Fruit fly (Drosophila melanogaster): ENCODE results near the gene NijB.

DNA sequence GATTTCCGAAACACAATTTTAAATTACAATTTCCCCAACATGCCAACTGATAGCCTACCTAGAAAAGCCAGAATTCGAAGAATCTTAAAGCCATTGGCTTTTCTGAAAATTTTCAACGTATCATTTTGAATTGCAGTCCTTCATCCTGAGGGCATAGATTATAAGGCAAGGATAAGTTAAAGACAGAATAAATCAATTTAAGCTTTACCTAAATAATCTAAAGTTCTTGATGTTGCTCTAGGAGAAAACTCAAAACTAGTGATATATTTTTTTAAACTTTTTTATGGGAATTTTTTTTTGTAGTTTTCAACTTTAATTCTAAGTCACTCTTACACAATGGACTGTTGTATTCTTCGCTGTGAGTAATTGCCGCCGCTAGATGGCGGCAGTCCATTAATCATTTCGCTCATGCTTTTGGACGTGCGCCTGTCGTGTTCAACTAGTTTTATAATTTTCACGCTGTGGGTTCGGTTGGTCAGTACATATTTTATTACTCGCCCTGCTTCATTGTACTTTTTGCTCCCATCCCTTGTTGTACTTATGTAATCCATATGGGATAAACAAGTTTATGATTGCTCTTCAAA is 22.0 kb downstream of the NijB start, which contains the start of gene COX6AL2:
- TF ChIP-seq CG8478 (optimal IDR thresholded peaks at IDR 0.05) (no peak), CTCF (optimal IDR thresholded peaks at IDR 0.05) (peak; percentile 38 to 70)
